Worm (Caenorhabditis elegans): ENCODE data around the gene C05E11.6.

DNA sequence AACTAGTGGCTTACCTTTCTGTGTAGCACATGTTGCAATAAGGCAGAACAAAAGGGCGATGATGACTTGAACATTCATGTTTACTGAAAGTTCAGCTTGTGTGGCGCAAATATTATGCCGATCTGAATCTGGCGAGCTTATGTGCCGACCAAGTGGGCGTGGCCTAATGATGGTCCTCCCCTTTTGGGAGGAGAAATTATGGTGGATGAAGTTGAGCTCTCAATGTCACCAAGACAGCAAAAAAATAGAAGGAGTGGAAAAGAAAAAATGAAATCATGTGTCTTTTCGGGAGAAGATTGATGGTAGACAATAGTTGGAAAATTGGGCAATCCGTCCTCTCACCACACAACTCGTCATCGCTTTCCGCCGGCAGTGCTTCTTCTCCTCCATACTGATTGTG is 30.3 kb downstream of the C05E11.6 start, which contains the start of gene flp-12:
- TF ChIP-seq elt-2 (tag; optimal IDR thresholded peaks at IDR 0.05) (no peak), pha-4 (tag; optimal IDR thresholded peaks at IDR 0.05) (no peak), unc-55 (GFP tag; optimal IDR thresholded peaks at IDR 0.05) (no peak), sdc-2 (tag; optimal IDR thresholded peaks at IDR 0.05) (no peak), ets-4 (tag; optimal IDR thresholded peaks at IDR 0.05) (no peak), pax-1 (tag; optimal IDR thresholded peaks at IDR 0.05) (no peak), fkh-10 (GFP tag; optimal IDR thresholded peaks at IDR 0.05) (no peak)

Measured in whole organism, late embryonic.